Worm (Caenorhabditis elegans): ENCODE data around the gene eor-1.
A peak's percentile ranks its signal among the peaks of the same experiment; 100 is the strongest.

eor-1 gene

ce11 chrIV:4799114-4799513, at the start of gene eor-1:
Gene eor-1, minus strand, starts transcription at chrIV:4799178.
- TF ChIP-seq mes-2 (tag; optimal IDR thresholded peaks at IDR 0.05; ENCODE audit: poor library complexity, severe bottlenecking) (peak; percentile 67), hlh-11 (tag; optimal IDR thresholded peaks at IDR 0.05) (no peak), lsy-2 (tag; optimal IDR thresholded peaks at IDR 0.05) (peak in 1 of 2 experiments; percentile 75), php-3 (GFP tag; IDR thresholded peaks at IDR 0.05) (no peak), zfp-3 (GFP tag; conservative IDR thresholded peaks at IDR 0.05) (no peak), sdz-12 (GFP tag; optimal IDR thresholded peaks at IDR 0.05) (no peak), rbr-2 (tag; optimal IDR thresholded peaks at IDR 0.05) (peak; percentile 44), tra-1 (GFP tag; IDR thresholded peaks at IDR 0.05) (no peak), daf-16 (GFP tag; optimal IDR thresholded peaks at IDR 0.05) (no peak), daf-16 (tag; optimal IDR thresholded peaks at IDR 0.05) (peak; percentile 29), T26A8.4 (GFP tag; IDR thresholded peaks at IDR 0.05) (no peak), lin-29 (GFP tag; IDR thresholded peaks at IDR 0.05) (no peak), unc-130 (GFP tag; optimal IDR thresholded peaks at IDR 0.05) (peak; percentile 22), dmd-6 (GFP tag; IDR thresholded peaks at IDR 0.05) (no peak), unc-39 (tag; optimal IDR thresholded peaks at IDR 0.05) (no peak), nhr-77 (tag; optimal IDR thresholded peaks at IDR 0.05) (peak; percentile 53), lin-39 (tag; optimal IDR thresholded peaks at IDR 0.05) (no peak), ceh-32 (tag; optimal IDR thresholded peaks at IDR 0.05; ENCODE audit: poor library complexity) (no peak), lin-38 (GFP tag; IDR thresholded peaks at IDR 0.05) (peak; percentile 93), mep-1 (tag; optimal IDR thresholded peaks at IDR 0.05) (peak; percentile 60), ama-1 (optimal IDR thresholded peaks at IDR 0.05) (peak; percentile 20), ceh-28 (tag; optimal IDR thresholded peaks at IDR 0.05) (peak; percentile 7), F44E2.7 (GFP tag; IDR thresholded peaks at IDR 0.05) (no peak), nhr-6 (tag; optimal IDR thresholded peaks at IDR 0.05) (no peak), madf-5 (GFP tag; IDR thresholded peaks at IDR 0.05) (no peak), duxl-1 (tag; optimal IDR thresholded peaks at IDR 0.05; ENCODE audit: poor library complexity) (no peak), nhr-25 (tag; optimal IDR thresholded peaks at IDR 0.05; ENCODE audit: borderline replicate concordance, insufficient read depth) (peak; percentile 48), lin-15B (tag; optimal IDR thresholded peaks at IDR 0.05) (no peak), nhr-111 (GFP tag; optimal IDR thresholded peaks at IDR 0.05) (no peak), set-16 (GFP tag; IDR thresholded peaks at IDR 0.05) (no peak), mdl-1 (tag; optimal IDR thresholded peaks at IDR 0.05) (no peak), aha-1 (tag) (no peak), dpl-1 (GFP tag; optimal IDR thresholded peaks at IDR 0.05) (peak; percentile 33), hlh-30 (tag; optimal IDR thresholded peaks at IDR 0.05; ENCODE audit: insufficient read depth) (peak; percentile 8), vab-7 (GFP tag; IDR thresholded peaks at IDR 0.05) (no peak), pqm-1 (tag; optimal IDR thresholded peaks at IDR 0.05) (no peak), T20F7.1 (GFP tag; optimal IDR thresholded peaks at IDR 0.05) (no peak), cey-2 (tag; optimal IDR thresholded peaks at IDR 0.05; ENCODE audit: borderline replicate concordance, insufficient read depth) (no peak), dve-1 (tag; optimal IDR thresholded peaks at IDR 0.05; ENCODE audit: insufficient read depth) (peak; percentile 29), nhr-41 (GFP tag; IDR thresholded peaks at IDR 0.05) (no peak), snpc-4 (tag; optimal IDR thresholded peaks at IDR 0.05) (no peak)

ce11 chrIV:4846793-4847192, 47.8 kb upstream of the eor-1 start, which contains the start of gene tat-2:
Gene tat-2, minus strand, starts transcription at chrIV:4846893.
- no peak for TF ChIP-seq fkh-10 (GFP tag; optimal IDR thresholded peaks at IDR 0.05)
- no peak for TF ChIP-seq ceh-32 (tag; optimal IDR thresholded peaks at IDR 0.05; ENCODE audit: poor library complexity)
- no peak for TF ChIP-seq unc-39 (tag; optimal IDR thresholded peaks at IDR 0.05)
- TF ChIP-seq F37D6.2 (tag; optimal IDR thresholded peaks at IDR 0.05) = no peak
- no peak for TF ChIP-seq duxl-1 (tag; optimal IDR thresholded peaks at IDR 0.05; ENCODE audit: poor library complexity)
- TF ChIP-seq ces-1 (GFP tag; optimal IDR thresholded peaks at IDR 0.05) = no peak
- TF ChIP-seq gei-8 (GFP tag; optimal IDR thresholded peaks at IDR 0.05) = no peak
- TF ChIP-seq aha-1 (tag) = no peak
- TF ChIP-seq F44E2.7 (GFP tag; IDR thresholded peaks at IDR 0.05) = no peak
- no peak for TF ChIP-seq nhr-111 (GFP tag; optimal IDR thresholded peaks at IDR 0.05)
- TF ChIP-seq lin-1 (GFP tag; IDR thresholded peaks at IDR 0.05) = no peak
- TF ChIP-seq dmd-9 (GFP tag; IDR thresholded peaks at IDR 0.05) = no peak
- TF ChIP-seq ceh-82 (tag; optimal IDR thresholded peaks at IDR 0.05) = no peak
- TF ChIP-seq lsy-2 (tag; optimal IDR thresholded peaks at IDR 0.05) = no peak
- TF ChIP-seq spr-3 (GFP tag; optimal IDR thresholded peaks at IDR 0.05) = no peak
- no peak for TF ChIP-seq lim-7 (GFP tag; IDR thresholded peaks at IDR 0.05)
- TF ChIP-seq Y48G9A.11 (GFP tag; IDR thresholded peaks at IDR 0.05) = no peak
- TF ChIP-seq daf-8 (GFP tag; IDR thresholded peaks at IDR 0.05) = no peak

Data from whole organism, L4 larva.